Worm (Caenorhabditis elegans) whole organism, L1 larva: Measurements from ENCODE around the gene clec-240.
A peak's percentile ranks its signal among the peaks of the same experiment; 100 is the strongest.

Source experiments
- Y116A8C.19 ChIP-seq: sonication (generic microtip); optimal IDR thresholded peaks from 2 replicates; lab custom pipeline; 2016; ENCODE audit warnings: missing compliant biosample characterization, missing genetic modification characterization, borderline replicate concordance
- alr-1 ChIP-seq: fragments of 200-800 bp; sonication (Bioruptor generic); optimal IDR thresholded peaks from 2 replicates; lab custom pipeline; 2018; ENCODE audit warnings: borderline replicate concordance, mild to moderate bottlenecking, missing genetic modification characterization, missing compliant biosample characterization
- aly-2 ChIP-seq: fragments of 150-350 bp; optimal IDR thresholded peaks from 2 replicates; lab custom pipeline; 2014; ENCODE audit warnings: missing biosample characterization, missing genetic modification characterization
- ama-1 ChIP-seq: fragments of 150-350 bp; optimal IDR thresholded peaks from 2 replicates; lab custom pipeline; 2014
- blmp-1 ChIP-seq: fragments of 150-350 bp; optimal IDR thresholded peaks from 2 replicates; lab custom pipeline; 2014; ENCODE audit warnings: missing biosample characterization, missing genetic modification characterization
- ceh-63 ChIP-seq: fragments of 200-800 bp; sonication (Bioruptor generic); optimal IDR thresholded peaks from 2 replicates; lab custom pipeline; 2018; ENCODE audit warnings: mild to moderate bottlenecking, missing genetic modification characterization, missing compliant biosample characterization
- ceh-8 ChIP-seq: fragments of 200-800 bp; sonication (Bioruptor generic); optimal IDR thresholded peaks from 2 replicates; lab custom pipeline; 2018; ENCODE audit warnings: mild to moderate bottlenecking, missing genetic modification characterization, moderate library complexity, missing compliant biosample characterization
- ceh-88 ChIP-seq: fragments of 200-800 bp; sonication (Bioruptor generic); IDR thresholded peaks from 2 replicates; pipeline ENCODE4 v1.3.6; 2022; ENCODE audit warnings: missing genetic modification characterization, missing compliant biosample characterization
- ces-1 ChIP-seq: fragments of 150-350 bp; optimal IDR thresholded peaks from 2 replicates; lab custom pipeline; 2014; ENCODE audit warnings: missing biosample characterization, missing genetic modification reagents, missing genetic modification characterization
- dpl-1 ChIP-seq, 3 experiments: fragments of 150-350 bp in 2 of 3; sonication (generic microtip) in 1 of 3; optimal IDR thresholded peaks; 2 replicates each; lab custom pipeline; 2014 to 2017; ENCODE audit warnings: missing biosample characterization in 3 of 3, missing genetic modification characterization in 3 of 3, missing genetic modification reagents in 3 of 3
- dsc-1 ChIP-seq: sonication (generic microtip); optimal IDR thresholded peaks from 2 replicates; lab custom pipeline; 2016; ENCODE audit warnings: mild to moderate bottlenecking, missing genetic modification characterization, missing compliant biosample characterization
- egl-27 ChIP-seq, 2 experiments: fragments of 150-350 bp in 1 of 2; sonication (generic microtip); optimal IDR thresholded peaks; 3 replicates each; lab custom pipeline; 2017 to 2018; ENCODE audit warnings: missing biosample characterization in 2 of 2, missing genetic modification characterization in 2 of 2, missing genetic modification reagents in 2 of 2
- elt-2 ChIP-seq: sonication (generic microtip); optimal IDR thresholded peaks from 2 replicates; lab custom pipeline; 2016; ENCODE audit warnings: missing genetic modification characterization, mild to moderate bottlenecking, inconsistent platforms, missing compliant biosample characterization, missing genetic modification reagents
- elt-3 ChIP-seq, 6 experiments: fragments of 150-350 bp in 1 of 6; sonication (generic microtip); optimal IDR thresholded peaks; 2 replicates each; lab custom pipeline; 2017 to 2018; ENCODE audit warnings: missing biosample characterization in 6 of 6, missing genetic modification characterization in 6 of 6, inconsistent platforms in 1 of 6
- ets-5 ChIP-seq: fragments of 200-800 bp; sonication (Bioruptor generic); IDR thresholded peaks from 2 replicates; pipeline ENCODE4 v1.3.6; 2022; ENCODE audit warnings: missing genetic modification characterization, missing compliant biosample characterization
- fkh-8 ChIP-seq: sonication (generic microtip); optimal IDR thresholded peaks from 2 replicates; lab custom pipeline; 2016; ENCODE audit warnings: mild to moderate bottlenecking, missing genetic modification characterization, missing compliant biosample characterization
- grh-1 ChIP-seq: fragments of 200-800 bp; sonication (Bioruptor generic); IDR thresholded peaks from 2 replicates; pipeline ENCODE4 v1.3.6; 2022; ENCODE audit warnings: missing genetic modification reagents, missing genetic modification characterization, missing compliant biosample characterization
- hlh-4 ChIP-seq: sonication (generic microtip); optimal IDR thresholded peaks from 2 replicates; lab custom pipeline; 2016; ENCODE audit warnings: mild to moderate bottlenecking, missing genetic modification characterization, missing compliant biosample characterization
- hpl-2 ChIP-seq: fragments of 150-350 bp; optimal IDR thresholded peaks from 2 replicates; lab custom pipeline; 2014; ENCODE audit warnings: missing biosample characterization, missing genetic modification reagents, missing genetic modification characterization
- irx-1 ChIP-seq: sonication (generic microtip); optimal IDR thresholded peaks from 2 replicates; lab custom pipeline; 2016; ENCODE audit warnings: missing genetic modification characterization, missing compliant biosample characterization
- jun-1 ChIP-seq: fragments of 150-350 bp; optimal IDR thresholded peaks from 2 replicates; lab custom pipeline; 2014; ENCODE audit warnings: missing biosample characterization, missing genetic modification reagents, missing genetic modification characterization
- lin-15B ChIP-seq: fragments of 150-350 bp; sonication (generic microtip); optimal IDR thresholded peaks from 3 replicates; lab custom pipeline; 2014; ENCODE audit warnings: missing biosample characterization, missing genetic modification characterization
- lin-35 ChIP-seq, 2 experiments: fragments of 150-350 bp; optimal IDR thresholded peaks; 2 replicates each; lab custom pipeline; 2014; ENCODE audit warnings: missing biosample characterization in 2 of 2, missing genetic modification characterization in 2 of 2, missing genetic modification reagents in 2 of 2
- lin-39 ChIP-seq: fragments of 150-350 bp; optimal IDR thresholded peaks from 2 replicates; lab custom pipeline; 2014; ENCODE audit warnings: missing biosample characterization, missing genetic modification reagents, missing genetic modification characterization
- lir-3 ChIP-seq: sonication (generic microtip); optimal IDR thresholded peaks from 2 replicates; lab custom pipeline; 2016; ENCODE audit warnings: mild to moderate bottlenecking, missing genetic modification characterization, moderate library complexity, missing compliant biosample characterization; ENCODE audit not compliant: poor library complexity
- mab-9 ChIP-seq: fragments of 200-800 bp; sonication (Bioruptor generic); IDR thresholded peaks from 2 replicates; pipeline ENCODE4 v1.3.6; 2022; ENCODE audit warnings: missing genetic modification reagents, missing genetic modification characterization, missing compliant biosample characterization
- nhr-11 ChIP-seq: fragments of 150-350 bp; optimal IDR thresholded peaks from 2 replicates; lab custom pipeline; 2014; ENCODE audit warnings: missing biosample characterization, missing genetic modification characterization
- nhr-19 ChIP-seq: fragments of 200-800 bp; sonication (Bioruptor generic); conservative IDR thresholded peaks from 2 replicates; pipeline ENCODE4 v1.3.6; 2022; ENCODE audit warnings: missing genetic modification characterization, missing compliant biosample characterization
- nhr-47 ChIP-seq: sonication (generic microtip); optimal IDR thresholded peaks from 2 replicates; lab custom pipeline; 2016; ENCODE audit warnings: mild to moderate bottlenecking, missing genetic modification characterization, moderate library complexity, missing compliant biosample characterization
- nhr-71 ChIP-seq: sonication (generic microtip); optimal IDR thresholded peaks from 2 replicates; lab custom pipeline; 2016; ENCODE audit warnings: mild to moderate bottlenecking, missing genetic modification characterization, moderate library complexity, missing compliant biosample characterization
- nhr-76 ChIP-seq: sonication (generic microtip); optimal IDR thresholded peaks from 2 replicates; lab custom pipeline; 2017; ENCODE audit warnings: missing biosample characterization, missing genetic modification characterization
- nhr-77 ChIP-seq: fragments of 150-350 bp; optimal IDR thresholded peaks from 2 replicates; lab custom pipeline; 2014; ENCODE audit warnings: missing biosample characterization, missing genetic modification characterization
- nhr-85 ChIP-seq: sonication (generic microtip); peaks from one replicate; lab custom pipeline; 2016; ENCODE audit warnings: missing genetic modification characterization, inconsistent platforms, missing compliant biosample characterization
- pax-3 ChIP-seq: fragments of 200-800 bp; sonication (Bioruptor generic); optimal IDR thresholded peaks from 2 replicates; lab custom pipeline; 2018; ENCODE audit warnings: mild to moderate bottlenecking, missing genetic modification characterization, moderate library complexity, missing compliant biosample characterization
- pqm-1 ChIP-seq: sonication (generic microtip); optimal IDR thresholded peaks from 3 replicates; lab custom pipeline; 2017; ENCODE audit warnings: missing biosample characterization, missing genetic modification characterization
- rnt-1 ChIP-seq: sonication (generic microtip); optimal IDR thresholded peaks from 2 replicates; lab custom pipeline; 2016; ENCODE audit warnings: mild to moderate bottlenecking, missing genetic modification characterization, moderate library complexity, missing compliant biosample characterization
- sox-4 ChIP-seq: sonication (generic microtip); optimal IDR thresholded peaks from 2 replicates; lab custom pipeline; 2016; ENCODE audit warnings: missing genetic modification characterization, missing compliant biosample characterization
- sptf-1 ChIP-seq: fragments of 150-350 bp; optimal IDR thresholded peaks from 2 replicates; lab custom pipeline; 2014; ENCODE audit warnings: missing biosample characterization, missing genetic modification characterization
- sup-37 ChIP-seq: fragments of 200-800 bp; sonication (Bioruptor generic); optimal IDR thresholded peaks from 2 replicates; lab custom pipeline; 2018; ENCODE audit warnings: mild to moderate bottlenecking, missing genetic modification characterization, missing compliant biosample characterization
- swsn-7 ChIP-seq: sonication (generic microtip); optimal IDR thresholded peaks from 2 replicates; lab custom pipeline; 2016; ENCODE audit warnings: missing genetic modification characterization, missing compliant biosample characterization
- tlp-1 ChIP-seq: fragments of 150-350 bp; optimal IDR thresholded peaks from 2 replicates; lab custom pipeline; 2014; ENCODE audit warnings: missing biosample characterization, missing genetic modification characterization
- unc-30 ChIP-seq: sonication (generic microtip); optimal IDR thresholded peaks from 2 replicates; lab custom pipeline; 2017; ENCODE audit warnings: missing biosample characterization, missing genetic modification characterization
- unc-62 ChIP-seq: fragments of 150-350 bp; optimal IDR thresholded peaks from 2 replicates; lab custom pipeline; 2014; ENCODE audit warnings: missing biosample characterization, missing genetic modification reagents, missing genetic modification characterization
- unc-86 ChIP-seq: sonication (generic microtip); optimal IDR thresholded peaks from 2 replicates; lab custom pipeline; 2016; ENCODE audit warnings: missing genetic modification characterization, missing compliant biosample characterization
- vab-15 ChIP-seq: sonication (generic microtip); optimal IDR thresholded peaks from 2 replicates; lab custom pipeline; 2017; ENCODE audit warnings: missing genotype, mild to moderate bottlenecking, missing genetic modification characterization, missing compliant biosample characterization
- xbp-1 ChIP-seq: sonication (generic microtip); optimal IDR thresholded peaks from 2 replicates; lab custom pipeline; 2016; ENCODE audit warnings: missing genetic modification characterization, missing compliant biosample characterization
- zag-1 ChIP-seq: fragments of 150-350 bp; optimal IDR thresholded peaks from 2 replicates; lab custom pipeline; 2014; ENCODE audit warnings: missing biosample characterization, missing genetic modification characterization
- zip-4 ChIP-seq: fragments of 200-800 bp; sonication (Bioruptor generic); optimal IDR thresholded peaks from 2 replicates; lab custom pipeline; 2018; ENCODE audit warnings: mild to moderate bottlenecking, missing genetic modification characterization, moderate library complexity, missing compliant biosample characterization
- ztf-4 ChIP-seq: fragments of 150-350 bp; optimal IDR thresholded peaks from 2 replicates; lab custom pipeline; 2014; ENCODE audit warnings: missing biosample characterization, missing genetic modification characterization

The clec-240 gene

DNA sequence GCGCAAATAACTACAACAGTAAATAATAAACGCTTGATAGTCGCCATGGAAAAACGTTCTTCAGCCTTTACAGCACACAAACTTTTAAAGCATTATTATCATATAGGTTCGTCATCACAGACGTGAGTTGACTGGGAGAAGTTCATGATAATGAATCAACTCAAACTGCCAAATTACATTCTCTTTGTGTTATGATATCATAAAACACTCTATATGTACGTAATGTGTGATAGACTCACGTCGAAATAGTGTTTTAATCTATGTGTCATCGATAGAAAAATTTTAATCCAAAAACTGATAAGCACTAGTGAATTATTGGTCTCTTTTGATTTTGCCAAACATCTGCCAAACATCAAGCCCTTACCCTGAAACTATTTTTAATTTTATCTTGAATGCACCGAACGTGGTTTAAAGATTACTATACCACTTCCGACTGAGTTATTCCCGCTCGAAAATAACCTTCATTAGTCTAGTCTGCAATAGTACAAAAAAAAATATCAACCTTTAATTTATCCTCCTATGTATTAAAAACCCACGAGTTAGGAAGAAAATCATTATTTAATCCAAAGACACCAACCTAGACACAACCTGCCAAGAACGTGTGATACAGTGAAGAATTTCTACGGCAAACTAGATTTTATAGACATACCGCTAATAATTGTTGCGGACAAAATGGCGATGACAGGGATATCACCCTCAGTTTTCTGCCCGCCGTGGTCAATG is at the start of gene clec-240, which contains the start of gene clc-12:
Gene clec-240 (plus strand): TSS at position 673 of the 723 bp plus-strand sequence.
Gene clc-12 (minus strand): TSS at position 47 of the 723 bp plus-strand sequence.
- peak; percentile 69 for TF ChIP-seq elt-2 (tag; lab: Kevin White, UChicago)
- no peak for TF ChIP-seq nhr-11 (tag; lab: Kevin White, UChicago)

DNA sequence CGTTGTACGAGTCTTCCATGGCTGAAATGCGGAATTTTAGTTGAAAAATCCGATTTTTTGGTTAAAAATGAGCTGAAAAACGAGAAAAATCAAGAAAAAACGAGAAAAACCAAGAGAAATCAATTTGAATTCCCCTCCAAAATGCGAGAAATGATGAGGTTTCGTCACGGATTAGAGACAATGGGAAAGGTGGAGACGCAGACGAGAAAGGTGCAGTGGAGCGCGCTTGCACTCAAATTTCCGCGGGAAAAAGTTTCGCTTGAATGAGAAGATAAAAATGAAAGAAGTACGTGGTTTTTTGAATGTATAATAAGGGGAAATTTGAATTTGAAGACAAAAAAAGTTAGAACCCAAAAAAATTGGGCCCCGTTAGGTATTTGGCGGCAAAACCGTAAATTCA is 44.2 kb upstream of the clec-240 start, which contains the start of gene efl-1:
Gene efl-1 (minus strand): TSS at position 21 of the 400 bp plus-strand sequence.
- TF ChIP-seq ceh-88 (peak; percentile 75), zag-1 (tag; lab: Kevin White, UChicago) (peak; percentile 8), nhr-77 (tag; lab: Kevin White, UChicago) (peak; percentile 92), lin-39 (tag; lab: Kevin White, UChicago) (peak; percentile 82), xbp-1 (tag; lab: Kevin White, UChicago) (peak; percentile 98), unc-86 (tag; lab: Kevin White, UChicago) (peak; percentile 92), lin-35 (GFP tag; optimal IDR thresholded peaks at IDR 0.05; lab: Kevin White, UChicago) (peak; percentile 100), hpl-2 (GFP tag; lab: Kevin White, UChicago) (no peak), ztf-4 (tag; lab: Kevin White, UChicago) (peak; percentile 84), ces-1 (no peak), tlp-1 (no peak), lin-15B (peak; percentile 89), dpl-1 (GFP tag; optimal IDR thresholded peaks at IDR 0.05; lab: Kevin White, UChicago) (peak; percentile 100), mab-9 (GFP tag; lab: Robert Waterston, UW) (peak; percentile 84), pax-3 (peak; percentile 87), lir-3 (no peak), nhr-47 (tag; lab: Kevin White, UChicago) (peak; percentile 97), Y116A8C.19 (tag; lab: Kevin White, UChicago) (no peak), zip-4 (GFP tag; lab: Kevin White, UChicago) (peak; percentile 88), nhr-71 (tag; lab: Kevin White, UChicago) (peak; percentile 97), vab-15 (tag; lab: Kevin White, UChicago) (peak; percentile 51), dsc-1 (peak; percentile 96), unc-62 (GFP tag; lab: Kevin White, UChicago) (peak; percentile 49), aly-2 (tag; lab: Kevin White, UChicago) (peak; percentile 77), egl-27 (tag; optimal IDR thresholded peaks at IDR 0.05; lab: Kevin White, UChicago) (no peak), fkh-8 (tag; lab: Kevin White, UChicago) (peak; percentile 91), nhr-11 (tag; lab: Kevin White, UChicago) (peak; percentile 77), unc-30 (tag; lab: Kevin White, UChicago) (no peak), hlh-4 (tag; lab: Kevin White, UChicago) (no peak), ceh-8 (GFP tag; lab: Kevin White, UChicago) (peak; percentile 89), blmp-1 (tag; lab: Kevin White, UChicago) (peak; percentile 65), ceh-63 (GFP tag; lab: Kevin White, UChicago) (no peak), rnt-1 (peak; percentile 97), swsn-7 (tag; lab: Kevin White, UChicago) (peak; percentile 96), nhr-19 (peak; percentile 94), pqm-1 (tag; lab: Kevin White, UChicago) (no peak), alr-1 (no peak), irx-1 (tag; lab: Kevin White, UChicago) (peak; percentile 91), sox-4 (tag; lab: Kevin White, UChicago) (peak; percentile 82), ama-1 (no peak), nhr-76 (no peak), ets-5 (GFP tag; lab: Robert Waterston, UW) (no peak), sptf-1 (no peak), grh-1 (GFP tag; lab: Robert Waterston, UW) (peak; percentile 83), nhr-85 (tag; lab: Kevin White, UChicago) (peak; percentile 95), jun-1 (tag; lab: Kevin White, UChicago) (peak; percentile 84), sup-37 (peak; percentile 81), elt-3 (tag; optimal IDR thresholded peaks at IDR 0.05; lab: Kevin White, UChicago) (peak in 2 of 6 experiments; percentile 76 to 93)
